Fruit fly (Drosophila melanogaster) whole organism, embryonic: ENCODE results near the gene Oatp74D.

Experiments used
- Adf1 ChIP-seq: fragments of 200-800 bp; sonication (Bioruptor generic); IDR thresholded peaks from 2 replicates; pipeline ENCODE4 v1.3.6; 2022; ENCODE audit warnings: missing biosample characterization, missing genetic modification characterization
- B-H2 ChIP-seq: fragments of 200-800 bp; sonication (Bioruptor generic); optimal IDR thresholded peaks from 2 replicates; lab custom pipeline; 2018; ENCODE audit warnings: missing biosample characterization, mild to moderate bottlenecking, missing genetic modification characterization
- Blimp-1 ChIP-seq: fragments of 200-800 bp; sonication (Bioruptor generic); optimal IDR thresholded peaks from 3 replicates; lab custom pipeline; 2018; ENCODE audit warnings: missing biosample characterization, missing genetic modification characterization, mild to moderate bottlenecking, moderate library complexity, missing genetic modification reagents
- BtbVII ChIP-seq: fragments of 200-800 bp; sonication (Bioruptor generic); optimal IDR thresholded peaks from 3 replicates; lab custom pipeline; 2017; ENCODE audit warnings: missing biosample characterization, mild to moderate bottlenecking, missing genetic modification characterization
- CG10431 ChIP-seq: fragments of 200-800 bp; sonication (Bioruptor generic); optimal IDR thresholded peaks from 3 replicates; lab custom pipeline; 2018; ENCODE audit warnings: missing biosample characterization, mild to moderate bottlenecking, missing genetic modification characterization
- CG10543 ChIP-seq: fragments of 200-800 bp; sonication (Bioruptor generic); optimal IDR thresholded peaks from 3 replicates; lab custom pipeline; 2017; ENCODE audit warnings: missing biosample characterization, mild to moderate bottlenecking, missing genetic modification characterization, moderate library complexity
- CG11504 ChIP-seq: fragments of 200-800 bp; sonication (Bioruptor generic); optimal IDR thresholded peaks from 3 replicates; lab custom pipeline; 2019; ENCODE audit warnings: missing biosample characterization, mild to moderate bottlenecking, missing genetic modification characterization, moderate library complexity
- CG12744 ChIP-seq: fragments of 200-800 bp; sonication (Bioruptor generic); optimal IDR thresholded peaks from 2 replicates; lab custom pipeline; 2016; ENCODE audit warnings: missing biosample characterization, missing genetic modification characterization
- CG12769 ChIP-seq: fragments of 200-800 bp; sonication (Bioruptor generic); optimal IDR thresholded peaks from 2 replicates; lab custom pipeline; 2019; ENCODE audit warnings: missing biosample characterization, mild to moderate bottlenecking, missing genetic modification characterization, moderate library complexity
- CG13424 ChIP-seq: fragments of 200-800 bp; sonication (Bioruptor generic); optimal IDR thresholded peaks from 2 replicates; lab custom pipeline; 2019; ENCODE audit warnings: missing biosample characterization, mild to moderate bottlenecking, missing genetic modification characterization, moderate library complexity
- CG13775 ChIP-seq: fragments of 200-800 bp; sonication (Bioruptor generic); optimal IDR thresholded peaks from 3 replicates; lab custom pipeline; 2017; ENCODE audit warnings: missing biosample characterization, mild to moderate bottlenecking, missing genetic modification characterization
- CG14860 ChIP-seq: fragments of 200-800 bp; sonication (Bioruptor generic); IDR thresholded peaks from 3 replicates; pipeline ENCODE4 v1.3.6; 2022; ENCODE audit warnings: missing biosample characterization, missing genetic modification characterization; ENCODE audit not compliant: partially characterized antibody
- CG15479 ChIP-seq: fragments of 200-800 bp; sonication (Bioruptor generic); optimal IDR thresholded peaks from 3 replicates; lab custom pipeline; 2019; ENCODE audit warnings: missing biosample characterization, mild to moderate bottlenecking, missing genetic modification characterization, moderate library complexity
- CG15514 ChIP-seq: fragments of 200-800 bp; sonication (Bioruptor generic); optimal IDR thresholded peaks from 3 replicates; lab custom pipeline; 2017; ENCODE audit warnings: missing biosample characterization, missing genetic modification characterization, mild to moderate bottlenecking, moderate library complexity, missing genetic modification reagents
- CG1603 ChIP-seq: fragments of 200-800 bp; sonication (Bioruptor generic); optimal IDR thresholded peaks from 2 replicates; lab custom pipeline; 2019; ENCODE audit warnings: missing biosample characterization, mild to moderate bottlenecking, missing genetic modification characterization, moderate library complexity
- CG17912 ChIP-seq: fragments of 200-800 bp; sonication (Bioruptor generic); optimal IDR thresholded peaks from 2 replicates; lab custom pipeline; 2018; ENCODE audit warnings: missing biosample characterization, mild to moderate bottlenecking, missing genetic modification characterization
- CG2678 ChIP-seq: fragments of 200-800 bp; sonication (Bioruptor generic); optimal IDR thresholded peaks from 3 replicates; lab custom pipeline; 2019; ENCODE audit warnings: missing biosample characterization, mild to moderate bottlenecking, missing genetic modification characterization, moderate library complexity
- CG34376 ChIP-seq: fragments of 200-800 bp; sonication (Bioruptor generic); optimal IDR thresholded peaks from 2 replicates; lab custom pipeline; 2018; ENCODE audit warnings: missing biosample characterization, mild to moderate bottlenecking, missing genetic modification characterization
- CG4328 ChIP-seq: fragments of 200-800 bp; sonication (Bioruptor generic); optimal IDR thresholded peaks from 3 replicates; lab custom pipeline; 2017; ENCODE audit warnings: missing biosample characterization, missing genetic modification reagents, missing genetic modification characterization
- CG7987 ChIP-seq: fragments of 200-800 bp; sonication (Bioruptor generic); optimal IDR thresholded peaks from 2 replicates; lab custom pipeline; 2018; ENCODE audit warnings: missing biosample characterization, mild to moderate bottlenecking, missing genetic modification characterization, moderate library complexity
- CG8290 ChIP-seq, 3 experiments: fragments of 200-800 bp; sonication (Bioruptor generic); optimal IDR thresholded peaks; 2 replicates each; lab custom pipeline; 2016 to 2019; ENCODE audit warnings: missing biosample characterization in 3 of 3, missing genetic modification characterization in 3 of 3, mild to moderate bottlenecking in 2 of 3, moderate library complexity in 1 of 3
- CkIIα-i1 ChIP-seq: fragments of 200-800 bp; sonication (Bioruptor generic); IDR thresholded peaks from 2 replicates; pipeline ENCODE4 v1.3.6; 2022; ENCODE audit warnings: missing biosample characterization, missing genetic modification characterization
- CrebB ChIP-seq: fragments of 200-800 bp; sonication (Bioruptor generic); optimal IDR thresholded peaks from 3 replicates; lab custom pipeline; 2018; ENCODE audit warnings: missing biosample characterization, mild to moderate bottlenecking, missing genetic modification characterization
- Fer1 ChIP-seq: fragments of 200-800 bp; sonication (Bioruptor generic); optimal IDR thresholded peaks from 2 replicates; lab custom pipeline; 2017; ENCODE audit warnings: missing biosample characterization, mild to moderate bottlenecking, missing genetic modification characterization
- HLHmδ ChIP-seq: fragments of 200-800 bp; sonication (Bioruptor generic); optimal IDR thresholded peaks from 2 replicates; lab custom pipeline; 2018; ENCODE audit warnings: missing biosample characterization, mild to moderate bottlenecking, missing genetic modification characterization, moderate library complexity
- HmgZ ChIP-seq: fragments of 200-800 bp; sonication (Bioruptor generic); optimal IDR thresholded peaks from 2 replicates; lab custom pipeline; 2018; ENCODE audit warnings: missing biosample characterization, mild to moderate bottlenecking, missing genetic modification characterization
- Hmr ChIP-seq: fragments of 200-800 bp; sonication (Bioruptor generic); optimal IDR thresholded peaks from 3 replicates; lab custom pipeline; 2017; ENCODE audit warnings: mild to moderate bottlenecking, missing biosample characterization, missing genetic modification reagents, missing genetic modification characterization
- Hr78 ChIP-seq, 2 experiments: fragments of 200-800 bp in 1 of 2; fragments of >200 bp in 1 of 2; sonication (Bioruptor generic) in 1 of 2; optimal IDR thresholded peaks; 2 replicates each; lab custom pipeline; 2017 to 2019; ENCODE audit warnings: missing biosample characterization in 2 of 2, missing genetic modification characterization in 2 of 2, mild to moderate bottlenecking in 1 of 2, moderate library complexity in 1 of 2
- Lpt ChIP-seq: fragments of >200 bp; optimal IDR thresholded peaks from 2 replicates; lab custom pipeline; 2018; ENCODE audit warnings: missing biosample characterization, missing genetic modification characterization
- Meics ChIP-seq: fragments of 200-800 bp; sonication (Bioruptor generic); optimal IDR thresholded peaks from 2 replicates; lab custom pipeline; 2017; ENCODE audit warnings: missing biosample characterization, mild to moderate bottlenecking, missing genetic modification characterization
- Nf-YC ChIP-seq: fragments of 200-800 bp; optimal IDR thresholded peaks from 3 replicates; lab custom pipeline; 2019; ENCODE audit warnings: missing biosample characterization, mild to moderate bottlenecking, missing genetic modification characterization, moderate library complexity
- Rx ChIP-seq: fragments of 200-800 bp; sonication (Bioruptor generic); IDR thresholded peaks from 2 replicates; pipeline ENCODE4 v1.3.6; 2022; ENCODE audit warnings: missing biosample characterization, missing genetic modification characterization
- caup ChIP-seq: fragments of 200-800 bp; sonication (Bioruptor generic); optimal IDR thresholded peaks from 3 replicates; lab custom pipeline; 2017; ENCODE audit warnings: missing biosample characterization, mild to moderate bottlenecking, missing genetic modification characterization, moderate library complexity; ENCODE audit not compliant: severe bottlenecking
- crp ChIP-seq, 2 experiments: fragments of 200-800 bp; sonication (Bioruptor generic); optimal IDR thresholded peaks; 2 replicates in 1 of 2; 3 replicates in 1 of 2; lab custom pipeline; 2017; ENCODE audit warnings: missing biosample characterization in 2 of 2, missing genetic modification characterization in 2 of 2, mild to moderate bottlenecking in 1 of 2, moderate library complexity in 1 of 2
- eve ChIP-seq, 2 experiments: fragments of >200 bp; optimal IDR thresholded peaks; 2 replicates each; lab custom pipeline; 2017; ENCODE audit warnings: missing biosample characterization in 2 of 2, missing genetic modification characterization in 2 of 2
- exex ChIP-seq: fragments of 200-800 bp; sonication (Bioruptor generic); optimal IDR thresholded peaks from 4 replicates; lab custom pipeline; 2018; ENCODE audit warnings: missing biosample characterization, mild to moderate bottlenecking, missing genetic modification characterization, moderate library complexity
- grn ChIP-seq: fragments of 200-800 bp; sonication (Bioruptor generic); optimal IDR thresholded peaks from 3 replicates; lab custom pipeline; 2017; ENCODE audit warnings: missing biosample characterization, missing genetic modification characterization
- lab ChIP-seq: fragments of 200-800 bp; sonication (Bioruptor generic); optimal IDR thresholded peaks from 3 replicates; lab custom pipeline; 2017; ENCODE audit warnings: missing biosample characterization, missing genetic modification characterization, mild to moderate bottlenecking, moderate library complexity, missing genetic modification reagents
- mirr ChIP-seq: fragments of 200-800 bp; sonication (Bioruptor generic); optimal IDR thresholded peaks from 3 replicates; lab custom pipeline; 2018; ENCODE audit warnings: missing biosample characterization, mild to moderate bottlenecking, missing genetic modification characterization
- nerfin-1 ChIP-seq: fragments of 200-800 bp; sonication (Bioruptor generic); optimal IDR thresholded peaks from 3 replicates; lab custom pipeline; 2019; ENCODE audit warnings: missing biosample characterization, mild to moderate bottlenecking, missing genetic modification characterization, moderate library complexity
- oc ChIP-seq: fragments of 200-800 bp; sonication (Bioruptor generic); optimal IDR thresholded peaks from 2 replicates; lab custom pipeline; 2018; ENCODE audit warnings: missing biosample characterization, mild to moderate bottlenecking, missing genetic modification characterization, moderate library complexity
- pros ChIP-seq: fragments of 200-800 bp; sonication (Bioruptor generic); optimal IDR thresholded peaks from 3 replicates; lab custom pipeline; 2019; ENCODE audit warnings: missing biosample characterization, mild to moderate bottlenecking, missing genetic modification characterization, moderate library complexity
- salm ChIP-seq: fragments of 200-800 bp; sonication (Bioruptor generic); optimal IDR thresholded peaks from 2 replicates; lab custom pipeline; 2018; ENCODE audit warnings: missing biosample characterization, mild to moderate bottlenecking, missing genetic modification characterization
- sd ChIP-seq: fragments of 200-800 bp; sonication (Bioruptor generic); optimal IDR thresholded peaks from 3 replicates; lab custom pipeline; 2018; ENCODE audit warnings: missing biosample characterization, mild to moderate bottlenecking, missing genetic modification characterization, moderate library complexity
- sens ChIP-seq: fragments of 200-800 bp; sonication (Bioruptor generic); peaks from one replicate; lab custom pipeline; 2016; ENCODE audit warnings: missing biosample characterization, missing genetic modification characterization
- sug ChIP-seq: fragments of 200-800 bp; optimal IDR thresholded peaks from 2 replicates; lab custom pipeline; 2019; ENCODE audit warnings: missing biosample characterization, mild to moderate bottlenecking, missing genetic modification characterization, moderate library complexity
- unpg ChIP-seq: fragments of 200-800 bp; sonication (Bioruptor generic); optimal IDR thresholded peaks from 3 replicates; lab custom pipeline; 2018; ENCODE audit warnings: missing biosample characterization, mild to moderate bottlenecking, missing genetic modification characterization, moderate library complexity
- wek ChIP-seq: fragments of 200-800 bp; sonication (Bioruptor generic); optimal IDR thresholded peaks from 3 replicates; lab custom pipeline; 2018; ENCODE audit warnings: missing biosample characterization, mild to moderate bottlenecking, missing genetic modification characterization, moderate library complexity

Gene Oatp74D

dm6 chr3L:17531397-17531796 lies 44.5 kb downstream of the Oatp74D start (continued):
- TF ChIP-seq caup (peak; percentile 40), CG1603 (tag; lab: Kevin White, UChicago) (peak; percentile 11), Meics (GFP tag; lab: Kevin White, UChicago) (peak; percentile 2), CG13424 (peak; percentile 28), CrebB (peak; percentile 40), lab (peak; percentile 27), CG13775 (no peak), Hr78 (GFP tag; optimal IDR thresholded peaks at IDR 0.05; lab: Kevin White, UChicago) (peak in 1 of 2 experiments; percentile 46), Lpt (GFP tag; lab: Kevin White, UChicago) (no peak), CG14860 (GFP tag; lab: Robert Waterston, UW) (no peak), exex (tag; lab: Kevin White, UChicago) (peak; percentile 96), crp (GFP tag; optimal IDR thresholded peaks at IDR 0.05; lab: Kevin White, UChicago) (peak in 1 of 2 experiments; percentile 40), B-H2 (peak; percentile 33), CG34376 (GFP tag; lab: Kevin White, UChicago) (peak; percentile 98), CG12744 (GFP tag; lab: Kevin White, UChicago) (no peak), eve (GFP tag; optimal IDR thresholded peaks at IDR 0.05; lab: Kevin White, UChicago) (peak in 1 of 2 experiments; percentile 40), Rx (GFP tag; lab: Robert Waterston, UW) (no peak), grn (GFP tag; lab: Kevin White, UChicago) (peak; percentile 95), BtbVII (GFP tag; lab: Kevin White, UChicago) (peak; percentile 58), CG15479 (GFP tag; lab: Kevin White, UChicago) (peak; percentile 40), sug (peak; percentile 84), pros (peak; percentile 16), CG4328 (GFP tag; lab: Kevin White, UChicago) (peak; percentile 32), Hmr (GFP tag; lab: Kevin White, UChicago) (peak; percentile 5), CkIIα-i1 (GFP tag; lab: Robert Waterston, UW) (no peak), HmgZ (peak; percentile 45), Adf1 (no peak), nerfin-1 (tag; lab: Kevin White, UChicago) (peak; percentile 4), unpg (GFP tag; lab: Kevin White, UChicago) (peak; percentile 11), CG15514 (GFP tag; lab: Kevin White, UChicago) (peak; percentile 34), CG17912 (peak; percentile 60), oc (tag; lab: Kevin White, UChicago) (no peak), Fer1 (GFP tag; lab: Kevin White, UChicago) (peak; percentile 25), CG12769 (tag; lab: Kevin White, UChicago) (peak; percentile 67), mirr (peak; percentile 99), CG8290 (GFP tag; optimal IDR thresholded peaks at IDR 0.05; lab: Kevin White, UChicago) (no peak), CG8290 (tag; optimal IDR thresholded peaks at IDR 0.05; lab: Kevin White, UChicago) (peak in 1 of 2 experiments; percentile 35), CG10543 (GFP tag; lab: Kevin White, UChicago) (peak; percentile 63), wek (peak; percentile 32), HLHmδ (GFP tag; lab: Kevin White, UChicago) (peak; percentile 26), Blimp-1 (GFP tag; lab: Kevin White, UChicago) (no peak), sd (peak; percentile 40), salm (tag; lab: Kevin White, UChicago) (peak; percentile 6), CG11504 (tag; lab: Kevin White, UChicago) (no peak), CG10431 (GFP tag; lab: Kevin White, UChicago) (peak; percentile 88), CG7987 (GFP tag; lab: Kevin White, UChicago) (peak; percentile 64), Nf-YC (tag; lab: Kevin White, UChicago) (peak; percentile 18), sens (GFP tag; lab: Kevin White, UChicago) (peak; percentile 44), CG2678 (tag; lab: Kevin White, UChicago) (peak; percentile 32)
